Worm (Caenorhabditis elegans) whole organism, L1 larva: ENCODE data around the gene F16H6.10.
"Not testable (repeated sequence)": the region's sequence is repeated elsewhere in the genome, so short reads cannot be mapped to it uniquely, and the experiment has no call there.

Source experiments
- egl-27 ChIP-seq, 2 experiments: fragments of 150-350 bp in 1 of 2; sonication (generic microtip); optimal IDR thresholded peaks; 3 replicates each; lab custom pipeline; 2017 to 2018; ENCODE audit warnings: missing biosample characterization in 2 of 2, missing genetic modification characterization in 2 of 2, missing genetic modification reagents in 2 of 2
- lin-15B ChIP-seq: fragments of 150-350 bp; sonication (generic microtip); optimal IDR thresholded peaks from 3 replicates; lab custom pipeline; 2014; ENCODE audit warnings: missing biosample characterization, missing genetic modification characterization
- lin-39 ChIP-seq: fragments of 150-350 bp; optimal IDR thresholded peaks from 2 replicates; lab custom pipeline; 2014; ENCODE audit warnings: missing biosample characterization, missing genetic modification reagents, missing genetic modification characterization
- nhr-19 ChIP-seq: fragments of 200-800 bp; sonication (Bioruptor generic); conservative IDR thresholded peaks from 2 replicates; pipeline ENCODE4 v1.3.6; 2022; ENCODE audit warnings: missing genetic modification characterization, missing compliant biosample characterization
- swsn-7 ChIP-seq: sonication (generic microtip); optimal IDR thresholded peaks from 2 replicates; lab custom pipeline; 2016; ENCODE audit warnings: missing genetic modification characterization, missing compliant biosample characterization
- vab-15 ChIP-seq: sonication (generic microtip); optimal IDR thresholded peaks from 2 replicates; lab custom pipeline; 2017; ENCODE audit warnings: missing genotype, mild to moderate bottlenecking, missing genetic modification characterization, missing compliant biosample characterization
- zag-1 ChIP-seq: fragments of 150-350 bp; optimal IDR thresholded peaks from 2 replicates; lab custom pipeline; 2014; ENCODE audit warnings: missing biosample characterization, missing genetic modification characterization

ce11 chrV:18216175-18216574 is 8.1 kb downstream of the F16H6.10 start, which contains the start of gene F16H6.8:
- TF ChIP-seq zag-1 (tag; lab: Kevin White, UChicago); lin-15B; egl-27 (tag; optimal IDR thresholded peaks at IDR 0.05; lab: Kevin White, UChicago); lin-39 (tag; lab: Kevin White, UChicago); vab-15 (tag; lab: Kevin White, UChicago); nhr-19 (GFP tag; lab: Robert Waterston, UW); swsn-7: not testable (repeated sequence)
